Worm (Caenorhabditis elegans) whole organism, young adult: Measurements from ENCODE around the gene pld-1.
A peak's percentile ranks its signal among the peaks of the same experiment; 100 is the strongest.

Experiments
- B0019.2 ChIP-seq: fragments of 200-800 bp; sonication (Bioruptor generic); conservative IDR thresholded peaks from 2 replicates; pipeline ENCODE4 v1.3.6; 2022; ENCODE audit warnings: missing genetic modification reagents, missing genetic modification characterization, missing compliant biosample characterization
- B0336.3 ChIP-seq: fragments of 200-800 bp; sonication (Bioruptor generic); IDR thresholded peaks from 2 replicates; pipeline ENCODE4 v1.3.6; 2022; ENCODE audit warnings: missing genetic modification characterization, missing compliant biosample characterization
- F10E7.11 ChIP-seq: sonication (generic microtip); optimal IDR thresholded peaks from 2 replicates; lab custom pipeline; 2017; ENCODE audit warnings: mild to moderate bottlenecking, missing genetic modification characterization, moderate library complexity, missing compliant biosample characterization
- F37B4.10 ChIP-seq: fragments of 200-800 bp; sonication (Bioruptor generic); IDR thresholded peaks from 2 replicates; pipeline ENCODE4 v1.3.6; 2022; ENCODE audit warnings: missing genetic modification characterization, missing compliant biosample characterization
- F39B2.1 ChIP-seq: fragments of 200-800 bp; sonication (Bioruptor generic); IDR thresholded peaks from 2 replicates; pipeline ENCODE4 v1.3.6; 2022; ENCODE audit warnings: missing genetic modification reagents, missing genetic modification characterization, missing compliant biosample characterization
- F57C9.4 ChIP-seq: sonication (generic microtip); optimal IDR thresholded peaks from 2 replicates; lab custom pipeline; 2017; ENCODE audit warnings: mild to moderate bottlenecking, missing genetic modification characterization, missing compliant biosample characterization
- T07F8.4 ChIP-seq: sonication (generic microtip); optimal IDR thresholded peaks from 2 replicates; lab custom pipeline; 2016; ENCODE audit warnings: mild to moderate bottlenecking, missing genetic modification characterization, moderate library complexity, missing compliant biosample characterization
- Y95B8A.8 ChIP-seq: fragments of 200-800 bp; sonication (Bioruptor generic); IDR thresholded peaks from 2 replicates; pipeline ENCODE4 v1.3.6; 2022; ENCODE audit warnings: missing genetic modification reagents, missing genetic modification characterization, missing compliant biosample characterization
- akir-1 ChIP-seq: fragments of 200-800 bp; sonication (Bioruptor generic); optimal IDR thresholded peaks from 2 replicates; lab custom pipeline; 2018; ENCODE audit warnings: mild to moderate bottlenecking, missing genetic modification characterization, moderate library complexity, missing compliant biosample characterization
- aptf-3 ChIP-seq: fragments of 200-800 bp; sonication (Bioruptor generic); IDR thresholded peaks from 2 replicates; pipeline ENCODE4 v1.3.6; 2022; ENCODE audit warnings: missing genetic modification characterization, missing compliant biosample characterization
- attf-6 ChIP-seq: fragments of 200-800 bp; sonication (Bioruptor generic); IDR thresholded peaks from 2 replicates; pipeline ENCODE4 v1.3.6; 2022; ENCODE audit warnings: missing genetic modification reagents, missing genetic modification characterization, missing compliant biosample characterization
- bed-1 ChIP-seq: fragments of 200-800 bp; sonication (Bioruptor generic); IDR thresholded peaks from 2 replicates; pipeline ENCODE4 v1.3.6; 2022; ENCODE audit warnings: missing genetic modification reagents, missing genetic modification characterization, missing compliant biosample characterization
- bed-2 ChIP-seq: fragments of 200-800 bp; sonication (Bioruptor generic); IDR thresholded peaks from 2 replicates; pipeline ENCODE4 v1.3.6; 2022; ENCODE audit warnings: missing genetic modification reagents, missing genetic modification characterization, missing compliant biosample characterization
- ceh-27 ChIP-seq: fragments of 200-800 bp; sonication (Bioruptor generic); optimal IDR thresholded peaks from 2 replicates; lab custom pipeline; 2018; ENCODE audit warnings: mild to moderate bottlenecking, missing genetic modification characterization, moderate library complexity, missing compliant biosample characterization
- ceh-58 ChIP-seq: fragments of 200-800 bp; sonication (Bioruptor generic); IDR thresholded peaks from 2 replicates; pipeline ENCODE4 v1.3.6; 2022; ENCODE audit warnings: missing genetic modification characterization, missing compliant biosample characterization
- efl-1 ChIP-seq: fragments of 150-350 bp; optimal IDR thresholded peaks from 2 replicates; lab custom pipeline; 2014; ENCODE audit warnings: missing biosample characterization, missing genetic modification reagents, missing genetic modification characterization
- egl-18 ChIP-seq: fragments of 200-800 bp; sonication (Bioruptor generic); IDR thresholded peaks from 2 replicates; pipeline ENCODE4 v1.3.6; 2022; ENCODE audit warnings: missing genetic modification reagents, missing genetic modification characterization, missing compliant biosample characterization
- ekl-4 ChIP-seq: fragments of 200-800 bp; sonication (Bioruptor generic); IDR thresholded peaks from 2 replicates; pipeline ENCODE4 v1.3.6; 2022; ENCODE audit warnings: missing genetic modification reagents, missing genetic modification characterization, missing compliant biosample characterization
- gei-17 ChIP-seq: fragments of 200-800 bp; sonication (Bioruptor generic); optimal IDR thresholded peaks from 2 replicates; lab custom pipeline; 2018; ENCODE audit warnings: mild to moderate bottlenecking, missing genetic modification characterization, missing compliant biosample characterization
- hlh-12 ChIP-seq: sonication (generic microtip); optimal IDR thresholded peaks from 2 replicates; lab custom pipeline; 2016; ENCODE audit warnings: missing genetic modification characterization, missing compliant biosample characterization
- hlh-26 ChIP-seq: fragments of 200-800 bp; sonication (Bioruptor generic); conservative IDR thresholded peaks from 2 replicates; pipeline ENCODE4 v1.3.6; 2022; ENCODE audit warnings: missing genetic modification reagents, missing genetic modification characterization, missing compliant biosample characterization
- hmg-20 ChIP-seq: fragments of 200-800 bp; sonication (Bioruptor generic); IDR thresholded peaks from 2 replicates; pipeline ENCODE4 v1.3.6; 2022; ENCODE audit warnings: missing genetic modification reagents, missing genetic modification characterization, missing compliant biosample characterization
- hsf-1 ChIP-seq: fragments of 200-800 bp; sonication (Bioruptor generic); IDR thresholded peaks from 2 replicates; pipeline ENCODE4 v1.3.6; 2022; ENCODE audit warnings: missing genetic modification reagents, missing genetic modification characterization, missing compliant biosample characterization
- lag-1 ChIP-seq: fragments of 200-800 bp; sonication (Bioruptor generic); IDR thresholded peaks from 2 replicates; pipeline ENCODE4 v1.3.6; 2022; ENCODE audit warnings: missing genetic modification reagents, missing genetic modification characterization, missing compliant biosample characterization
- let-526 ChIP-seq: fragments of 200-800 bp; sonication (Bioruptor generic); IDR thresholded peaks from 2 replicates; pipeline ENCODE4 v1.3.6; 2022; ENCODE audit warnings: missing genetic modification reagents, missing genetic modification characterization, missing compliant biosample characterization
- lin-40 ChIP-seq: sonication (generic microtip); optimal IDR thresholded peaks from 2 replicates; lab custom pipeline; 2016; ENCODE audit warnings: missing genetic modification characterization, mild to moderate bottlenecking, missing compliant biosample characterization, missing genotype, missing genetic modification reagents
- lsy-27 ChIP-seq: sonication (generic microtip); optimal IDR thresholded peaks from 2 replicates; lab custom pipeline; 2017; ENCODE audit warnings: missing genetic modification characterization, mild to moderate bottlenecking, missing compliant biosample characterization, antibody characterized with exemption, missing genotype, borderline replicate concordance; ENCODE audit not compliant: insufficient read depth
- madf-10 ChIP-seq: sonication (generic microtip); optimal IDR thresholded peaks from 2 replicates; lab custom pipeline; 2016; ENCODE audit warnings: mild to moderate bottlenecking, missing genetic modification characterization, missing compliant biosample characterization
- mes-4 ChIP-seq: sonication (generic microtip); optimal IDR thresholded peaks from 2 replicates; lab custom pipeline; 2016; ENCODE audit warnings: missing genotype, missing genetic modification characterization, missing compliant biosample characterization
- mxl-1 ChIP-seq: sonication (generic microtip); optimal IDR thresholded peaks from 2 replicates; lab custom pipeline; 2016; ENCODE audit warnings: missing genetic modification characterization, missing compliant biosample characterization
- nfya-1 ChIP-seq: sonication (generic microtip); optimal IDR thresholded peaks from 2 replicates; lab custom pipeline; 2017; ENCODE audit warnings: antibody characterized with exemption, missing compliant biosample characterization, missing genetic modification characterization, borderline replicate concordance; ENCODE audit not compliant: insufficient read depth
- nfya-2 ChIP-seq: fragments of 200-800 bp; sonication (Bioruptor generic); IDR thresholded peaks from 2 replicates; pipeline ENCODE4 v1.3.6; 2022; ENCODE audit warnings: missing genetic modification reagents, missing genetic modification characterization, missing compliant biosample characterization
- nfyb-1 ChIP-seq: fragments of 200-800 bp; sonication (Bioruptor generic); IDR thresholded peaks from 2 replicates; pipeline ENCODE4 v1.3.6; 2022; ENCODE audit warnings: missing genetic modification reagents, missing genetic modification characterization, missing compliant biosample characterization
- nhr-27 ChIP-seq: fragments of 200-800 bp; sonication (Bioruptor generic); optimal IDR thresholded peaks from 2 replicates; lab custom pipeline; 2018; ENCODE audit warnings: mild to moderate bottlenecking, missing genetic modification characterization, moderate library complexity, missing compliant biosample characterization
- nhr-80 ChIP-seq: sonication (generic microtip); optimal IDR thresholded peaks from 2 replicates; lab custom pipeline; 2016; ENCODE audit warnings: missing genetic modification characterization, missing compliant biosample characterization
- pha-4 ChIP-seq: fragments of 150-350 bp; sonication (generic microtip); optimal IDR thresholded peaks from 2 replicates; lab custom pipeline; 2014; ENCODE audit warnings: missing biosample characterization, missing genetic modification reagents, missing genetic modification characterization
- rcor-1 ChIP-seq: fragments of 200-800 bp; sonication (Bioruptor generic); IDR thresholded peaks from 2 replicates; pipeline ENCODE4 v1.3.6; 2022; ENCODE audit warnings: missing genetic modification reagents, missing genetic modification characterization, missing compliant biosample characterization
- repo-1 ChIP-seq: sonication (generic microtip); optimal IDR thresholded peaks from 2 replicates; lab custom pipeline; 2017; ENCODE audit warnings: mild to moderate bottlenecking, missing genetic modification characterization, missing compliant biosample characterization
- rpc-1 ChIP-seq, 2 experiments: fragments of 150-350 bp in 1 of 2; sonication (generic microtip) in 1 of 2; optimal IDR thresholded peaks; 2 replicates each; lab custom pipeline; 2014 to 2018; ENCODE audit warnings: missing biosample characterization in 1 of 2, missing genetic modification characterization in 1 of 2, missing genetic modification reagents in 1 of 2, missing genotype in 1 of 2
- snpc-1.3 ChIP-seq: sonication (generic microtip); optimal IDR thresholded peaks from 2 replicates; lab custom pipeline; 2017; ENCODE audit warnings: missing genetic modification characterization, mild to moderate bottlenecking, missing compliant biosample characterization, antibody characterized with exemption, moderate library complexity, missing genotype, missing genetic modification reagents; ENCODE audit not compliant: insufficient read depth
- snpc-3.4 ChIP-seq: sonication (generic microtip); optimal IDR thresholded peaks from 2 replicates; lab custom pipeline; 2017; ENCODE audit warnings: missing genetic modification characterization, mild to moderate bottlenecking, missing compliant biosample characterization, antibody characterized with exemption, moderate library complexity, missing genotype, missing genetic modification reagents
- unc-62 ChIP-seq: fragments of 150-350 bp; optimal IDR thresholded peaks from 2 replicates; lab custom pipeline; 2014; ENCODE audit warnings: missing biosample characterization, missing genetic modification reagents, missing genetic modification characterization
- zfh-2 ChIP-seq: fragments of 200-800 bp; sonication (Bioruptor generic); conservative IDR thresholded peaks from 2 replicates; pipeline ENCODE4 v1.3.6; 2022; ENCODE audit warnings: missing genetic modification reagents, missing genetic modification characterization, missing compliant biosample characterization
- ztf-25 ChIP-seq: fragments of 200-800 bp; sonication (Bioruptor generic); IDR thresholded peaks from 2 replicates; pipeline ENCODE4 v1.3.6; 2022; ENCODE audit warnings: missing genetic modification reagents, missing genetic modification characterization, missing compliant biosample characterization
- ztf-6 ChIP-seq: fragments of 200-800 bp; sonication (Bioruptor generic); IDR thresholded peaks from 2 replicates; pipeline ENCODE4 v1.3.6; 2022; ENCODE audit warnings: missing genetic modification reagents, missing genetic modification characterization, missing compliant biosample characterization

The pld-1 gene

DNA sequence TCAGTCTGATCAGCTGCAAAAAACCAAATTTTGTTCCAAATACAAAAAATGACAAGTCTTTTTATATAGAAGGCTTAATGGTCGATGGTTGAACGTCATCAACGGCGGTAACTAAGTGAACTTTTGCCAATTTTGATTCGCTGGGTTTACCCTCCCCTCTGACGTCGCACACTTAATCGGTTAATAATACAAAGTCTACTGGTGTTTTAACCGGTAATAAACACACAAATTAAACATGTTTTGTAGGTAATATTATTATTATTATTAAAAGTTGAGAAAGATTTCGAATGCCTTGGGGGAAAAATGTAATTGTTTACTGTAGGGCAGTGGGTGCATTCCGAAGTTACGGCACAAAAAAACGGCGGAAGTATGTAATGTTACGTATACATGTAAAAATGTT is 30.8 kb downstream of the pld-1 start, which contains the start of gene pho-12:
Gene pho-12 (minus strand): TSS at position 101 of the 400 bp plus-strand sequence.
- TF ChIP-seq ceh-27 (GFP tag; lab: Kevin White, UChicago) (no peak), rpc-1 (optimal IDR thresholded peaks at IDR 0.05; lab: Kevin White, UChicago) (no peak), rpc-1 (tag; optimal IDR thresholded peaks at IDR 0.05; lab: Kevin White, UChicago) (no peak), ztf-6 (GFP tag; lab: Robert Waterston, UW) (no peak), unc-62 (GFP tag; lab: Kevin White, UChicago) (no peak), hsf-1 (no peak), repo-1 (tag; lab: Kevin White, UChicago) (no peak), lin-40 (tag; lab: Kevin White, UChicago) (no peak), let-526 (GFP tag; lab: Robert Waterston, UW) (no peak), B0336.3 (GFP tag; lab: Robert Waterston, UW) (no peak), T07F8.4 (tag; lab: Kevin White, UChicago) (no peak), egl-18 (GFP tag; lab: Robert Waterston, UW) (no peak), lag-1 (GFP tag; lab: Robert Waterston, UW) (no peak), ceh-58 (GFP tag; lab: Robert Waterston, UW) (no peak), lsy-27 (tag; lab: Kevin White, UChicago) (no peak), nhr-27 (tag; lab: Kevin White, UChicago) (no peak), F39B2.1 (GFP tag; lab: Robert Waterston, UW) (no peak), rcor-1 (GFP tag; lab: Robert Waterston, UW) (no peak)

DNA sequence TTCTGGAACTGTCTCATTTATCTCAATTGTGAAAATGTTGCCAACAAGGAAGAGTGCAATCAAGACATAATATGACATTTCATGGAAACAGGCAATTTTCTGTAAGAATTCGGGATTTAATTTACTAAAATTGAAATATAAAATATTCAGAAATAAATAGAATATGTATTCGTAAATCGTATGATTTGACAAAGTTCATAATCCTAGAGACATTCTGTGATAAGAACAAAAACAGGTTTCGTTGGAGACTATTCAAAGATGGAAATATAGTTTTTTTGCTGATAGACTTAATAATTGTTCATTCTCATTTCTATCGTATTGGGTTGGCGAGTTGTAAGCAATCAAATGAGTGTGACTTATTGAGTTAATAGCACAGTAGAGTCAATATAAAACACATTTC is 33.5 kb downstream of the pld-1 start, which contains the start of gene C27A2.12:
Gene C27A2.12 (minus strand): TSS at position 101 of the 400 bp plus-strand sequence.
- TF ChIP-seq ztf-6 (GFP tag; lab: Robert Waterston, UW) (no peak), rcor-1 (GFP tag; lab: Robert Waterston, UW) (no peak), nfya-1 (tag; lab: Kevin White, UChicago) (no peak), gei-17 (no peak), ceh-58 (GFP tag; lab: Robert Waterston, UW) (no peak), hlh-12 (tag; lab: Kevin White, UChicago) (no peak), madf-10 (tag; lab: Kevin White, UChicago) (no peak), nfya-2 (GFP tag; lab: Robert Waterston, UW) (no peak), efl-1 (GFP tag; lab: Kevin White, UChicago) (no peak), aptf-3 (GFP tag; lab: Robert Waterston, UW) (no peak), zfh-2 (GFP tag; lab: Robert Waterston, UW) (no peak), F10E7.11 (no peak), hmg-20 (GFP tag; lab: Robert Waterston, UW) (no peak), ekl-4 (GFP tag; lab: Robert Waterston, UW) (no peak)
- TF ChIP-seq, all 124 proteins: peak for 0

- TF ChIP-seq ceh-27 (GFP tag; lab: Kevin White, UChicago) (peak; percentile 30), F57C9.4 (no peak), Y95B8A.8 (GFP tag; lab: Robert Waterston, UW) (no peak), akir-1 (no peak), nhr-80 (tag; lab: Kevin White, UChicago) (peak; percentile 1), F37B4.10 (GFP tag; lab: Robert Waterston, UW) (0 out of 2 replicates have a peak, but pooled peaks have one; percentile 72), pha-4 (no peak), bed-1 (GFP tag; lab: Robert Waterston, UW) (0 out of 2 replicates have a peak, but pooled peaks have one; percentile 63), B0019.2 (GFP tag; lab: Robert Waterston, UW) (0 out of 2 replicates have a peak, but pooled peaks have one; percentile 43), snpc-1.3 (tag; lab: Kevin White, UChicago) (peak; percentile 18), mxl-1 (peak; percentile 7), bed-2 (GFP tag; lab: Robert Waterston, UW) (no peak), zfh-2 (GFP tag; lab: Robert Waterston, UW) (no peak), nfyb-1 (GFP tag; lab: Robert Waterston, UW) (peak; percentile 88), attf-6 (GFP tag; lab: Robert Waterston, UW) (peak; percentile 62; the same call in 1 of the 2 replicates), lsy-27 (tag; lab: Kevin White, UChicago) (no peak), mes-4 (tag; lab: Kevin White, UChicago) (peak; percentile 15), ztf-25 (GFP tag; lab: Robert Waterston, UW) (no peak), snpc-3.4 (peak; percentile 98), hlh-26 (GFP tag; lab: Robert Waterston, UW) (no peak)
Observed at ce11 chrII:5057315-5057714, 34.2 kb downstream of the pld-1 start.
